Fruit fly (Drosophila melanogaster) whole organism, pupa: ENCODE data around the gene twit.

Experiments
- CG10348 ChIP-seq: fragments of 200-800 bp; sonication (Bioruptor generic); IDR thresholded peaks from 2 replicates; pipeline ENCODE4 v1.3.6; 2022; ENCODE audit warnings: missing biosample characterization, missing genetic modification characterization
- CG12605 ChIP-seq: fragments of 200-800 bp; sonication (Bioruptor generic); IDR thresholded peaks from 2 replicates; pipeline ENCODE4 v1.3.6; 2022; ENCODE audit warnings: missing biosample characterization, missing genetic modification characterization
- CG13204 ChIP-seq: fragments of 200-800 bp; sonication (Bioruptor generic); optimal IDR thresholded peaks from 2 replicates; lab custom pipeline; 2018; ENCODE audit warnings: missing biosample characterization, mild to moderate bottlenecking, missing genetic modification characterization, moderate library complexity
- CG14655 ChIP-seq: fragments of 200-800 bp; sonication (Bioruptor generic); optimal IDR thresholded peaks from 3 replicates; lab custom pipeline; 2017; ENCODE audit warnings: mild to moderate bottlenecking, missing biosample characterization, missing genetic modification reagents, missing genetic modification characterization
- CG15710 ChIP-seq: fragments of 200-800 bp; sonication (Bioruptor generic); optimal IDR thresholded peaks from 2 replicates; lab custom pipeline; 2018; ENCODE audit warnings: missing biosample characterization, mild to moderate bottlenecking, missing genetic modification characterization, moderate library complexity
- CG17806 ChIP-seq: fragments of 200-800 bp; sonication (Bioruptor generic); optimal IDR thresholded peaks from 2 replicates; lab custom pipeline; 2018; ENCODE audit warnings: missing biosample characterization, mild to moderate bottlenecking, missing genetic modification characterization, moderate library complexity
- CG32121 ChIP-seq: fragments of 200-800 bp; sonication (Bioruptor generic); IDR thresholded peaks from 2 replicates; pipeline ENCODE4 v1.3.6; 2022; ENCODE audit warnings: missing biosample characterization, missing genetic modification characterization
- CG34367 ChIP-seq: fragments of 200-800 bp; sonication (Bioruptor generic); optimal IDR thresholded peaks from 2 replicates; lab custom pipeline; 2018; ENCODE audit warnings: missing biosample characterization, mild to moderate bottlenecking, missing genetic modification characterization
- CG4496 ChIP-seq: fragments of 200-800 bp; sonication (Bioruptor generic); IDR thresholded peaks from 3 replicates; pipeline ENCODE4 v1.3.6; 2022; ENCODE audit warnings: missing biosample characterization, missing genetic modification characterization
- CG8159 ChIP-seq: fragments of 200-800 bp; sonication (Bioruptor generic); optimal IDR thresholded peaks from 3 replicates; lab custom pipeline; 2018; ENCODE audit warnings: missing biosample characterization, mild to moderate bottlenecking, missing genetic modification characterization, moderate library complexity
- CG8301 ChIP-seq: fragments of 200-800 bp; sonication (Bioruptor generic); optimal IDR thresholded peaks from 2 replicates; lab custom pipeline; 2018; ENCODE audit warnings: missing biosample characterization, mild to moderate bottlenecking, missing genetic modification characterization
- CG9948 ChIP-seq: fragments of 200-800 bp; sonication (Bioruptor generic); optimal IDR thresholded peaks from 2 replicates; lab custom pipeline; 2018; ENCODE audit warnings: missing biosample characterization, mild to moderate bottlenecking, missing genetic modification characterization, moderate library complexity
- D1 ChIP-seq: fragments of 200-800 bp; sonication (Bioruptor generic); optimal IDR thresholded peaks from 2 replicates; lab custom pipeline; 2018; ENCODE audit warnings: missing biosample characterization, mild to moderate bottlenecking, missing genetic modification characterization, moderate library complexity
- EcR ChIP-seq: fragments of 200-800 bp; sonication (Bioruptor generic); optimal IDR thresholded peaks from 3 replicates; lab custom pipeline; 2019; ENCODE audit warnings: missing biosample characterization, missing genetic modification characterization, mild to moderate bottlenecking, moderate library complexity, missing genetic modification reagents
- Ets98B ChIP-seq: fragments of 200-800 bp; sonication (Bioruptor generic); IDR thresholded peaks from 2 replicates; pipeline ENCODE4 v1.3.6; 2022; ENCODE audit warnings: missing biosample characterization, missing genetic modification characterization
- Pif1A ChIP-seq: fragments of 200-800 bp; sonication (Bioruptor generic); optimal IDR thresholded peaks from 3 replicates; lab custom pipeline; 2016; ENCODE audit warnings: missing biosample characterization, missing genetic modification characterization
- Pif1B ChIP-seq: fragments of 200-800 bp; sonication (Bioruptor generic); optimal IDR thresholded peaks from 3 replicates; lab custom pipeline; 2016; ENCODE audit warnings: missing biosample characterization, missing genetic modification characterization
- Snoo ChIP-seq: fragments of 200-800 bp; sonication (Bioruptor generic); optimal IDR thresholded peaks from 3 replicates; lab custom pipeline; 2017; ENCODE audit warnings: missing biosample characterization, mild to moderate bottlenecking, missing genetic modification characterization, inconsistent platforms
- fd96Ca ChIP-seq: fragments of 200-800 bp; sonication (Bioruptor generic); IDR thresholded peaks from 3 replicates; pipeline ENCODE4 v1.3.6; 2022; ENCODE audit warnings: missing biosample characterization, missing genetic modification characterization
- gl ChIP-seq: fragments of 200-800 bp; sonication (Bioruptor generic); optimal IDR thresholded peaks from 2 replicates; lab custom pipeline; 2018; ENCODE audit warnings: missing biosample characterization, mild to moderate bottlenecking, missing genetic modification characterization
- rn ChIP-seq: fragments of 200-800 bp; sonication (Bioruptor generic); IDR thresholded peaks from 2 replicates; pipeline ENCODE4 v1.3.6; 2022; ENCODE audit warnings: missing biosample characterization, missing genetic modification characterization

The twit gene

dm6 chr2L:20807617-20808509 lies 44.5 kb upstream of the twit start:
- peak; percentile 27 for TF ChIP-seq CG14655 (GFP tag; lab: Kevin White, UChicago)
- TF ChIP-seq Snoo (tag; lab: Kevin White, UChicago) = peak; percentile 3
- TF ChIP-seq CG12605 (GFP tag; lab: Robert Waterston, UW) = 0 out of 2 replicates have a peak, but pooled peaks have one; percentile 27
- TF ChIP-seq CG8159 = peak; percentile 63
- no peak for TF ChIP-seq CG13204 (GFP tag; lab: Kevin White, UChicago)
- TF ChIP-seq CG4496 (GFP tag; lab: Robert Waterston, UW) = 0 out of 3 replicates have a peak, but pooled peaks have one; percentile 8
- peak; percentile 30 for TF ChIP-seq CG9948 (tag; lab: Kevin White, UChicago)
- peak; percentile 10; the same call in 1 of the 2 replicates for TF ChIP-seq Ets98B (GFP tag; lab: Robert Waterston, UW)
- TF ChIP-seq CG17806 (tag; lab: Kevin White, UChicago) = peak; percentile 14
- TF ChIP-seq CG15710 = peak; percentile 25
- TF ChIP-seq CG32121 = peak; percentile 42
- no peak for TF ChIP-seq CG34367 (tag; lab: Kevin White, UChicago)
- no peak for TF ChIP-seq fd96Ca (GFP tag; lab: Robert Waterston, UW)

- TF ChIP-seq CG9948 (tag; lab: Kevin White, UChicago) (no peak), Pif1A (GFP tag; lab: Kevin White, UChicago) (no peak), CG10348 (GFP tag; lab: Robert Waterston, UW) (no peak), Snoo (tag; lab: Kevin White, UChicago) (no peak), CG4496 (GFP tag; lab: Robert Waterston, UW) (no peak), CG17806 (tag; lab: Kevin White, UChicago) (no peak), CG32121 (no peak), CG8301 (tag; lab: Kevin White, UChicago) (no peak), CG15710 (no peak), EcR (no peak), gl (tag; lab: Kevin White, UChicago) (no peak), CG14655 (GFP tag; lab: Kevin White, UChicago) (no peak)
Measured at dm6 chr2L:20808510-20809195, 43.7 kb upstream of the twit start.

DNA sequence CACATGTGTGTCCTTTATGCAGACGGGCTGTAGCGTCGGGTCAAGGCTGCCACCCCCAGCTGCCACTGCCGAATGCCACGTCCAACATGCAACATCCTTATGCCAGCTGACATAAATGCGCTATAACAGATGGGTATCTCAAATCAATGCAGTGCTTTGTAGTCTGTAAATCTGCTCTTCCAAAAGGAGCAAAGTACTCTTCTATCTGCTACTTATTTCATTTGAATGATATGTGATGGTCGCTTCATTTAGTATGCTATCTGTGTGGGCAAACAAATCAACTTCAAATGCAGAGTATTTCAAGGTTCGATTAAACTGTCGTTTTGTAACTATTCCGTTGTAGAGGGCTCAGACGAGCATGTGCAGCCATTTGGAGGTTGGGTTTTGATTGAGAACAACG lies 43.1 kb upstream of the twit start:
- no peak for TF ChIP-seq CG9948 (tag; lab: Kevin White, UChicago)
- TF ChIP-seq CG32121 = peak; percentile 59
- TF ChIP-seq EcR = no peak
- TF ChIP-seq CG15710 = no peak
- TF ChIP-seq Pif1B (GFP tag; lab: Kevin White, UChicago) = no peak
- TF ChIP-seq D1 (tag; lab: Kevin White, UChicago) = no peak
- peak; percentile 29 for TF ChIP-seq CG17806 (tag; lab: Kevin White, UChicago)
- no peak for TF ChIP-seq gl (tag; lab: Kevin White, UChicago)
- no peak for TF ChIP-seq CG10348 (GFP tag; lab: Robert Waterston, UW)
- no peak for TF ChIP-seq rn (GFP tag; lab: Robert Waterston, UW)
- peak; percentile 69 for TF ChIP-seq Ets98B (GFP tag; lab: Robert Waterston, UW)
- TF ChIP-seq CG13204 (GFP tag; lab: Kevin White, UChicago) = no peak
- peak; percentile 24 for TF ChIP-seq CG14655 (GFP tag; lab: Kevin White, UChicago)
- no peak for TF ChIP-seq CG34367 (tag; lab: Kevin White, UChicago)
- TF ChIP-seq CG8301 (tag; lab: Kevin White, UChicago) = no peak
- TF ChIP-seq Snoo (tag; lab: Kevin White, UChicago) = no peak
- TF ChIP-seq CG4496 (GFP tag; lab: Robert Waterston, UW) = peak; percentile 64; the same call in 1 of the 3 replicates
- no peak for TF ChIP-seq CG12605 (GFP tag; lab: Robert Waterston, UW)
- TF ChIP-seq fd96Ca (GFP tag; lab: Robert Waterston, UW) = peak; percentile 60
- TF ChIP-seq Pif1A (GFP tag; lab: Kevin White, UChicago) = peak; percentile 2
- peak; percentile 37 for TF ChIP-seq CG8159
- TF ChIP-seq, all 21 proteins: peak for 8

DNA sequence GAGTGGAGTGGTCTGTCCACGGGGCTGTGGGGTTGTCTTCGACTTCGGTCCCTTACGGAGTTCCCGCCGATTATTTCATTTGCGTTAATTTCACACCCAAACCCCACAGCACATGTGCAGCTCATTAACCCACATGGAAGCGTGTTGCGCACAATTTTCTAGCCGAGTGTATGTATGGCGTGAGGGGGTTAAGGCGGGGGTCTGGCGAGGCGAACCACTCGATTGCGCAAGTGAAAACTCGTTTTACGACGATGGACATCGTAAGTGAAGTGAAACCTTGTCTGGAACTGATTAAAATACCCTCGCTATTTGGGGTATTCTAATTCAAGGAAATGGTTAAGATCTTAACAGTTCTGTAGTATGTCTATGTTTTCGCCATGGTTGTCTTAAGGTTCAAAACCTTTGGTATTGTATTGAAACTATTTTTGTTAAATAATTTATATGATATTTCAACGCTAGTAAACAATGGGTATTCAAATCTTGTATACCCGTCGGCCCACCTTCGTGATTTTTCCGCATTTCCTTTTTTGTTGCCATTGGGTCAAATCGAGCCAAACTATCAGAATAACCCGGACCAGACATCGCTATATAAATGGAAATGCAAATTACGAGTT lies 41.2 kb upstream of the twit start:
- TF ChIP-seq CG4496 (GFP tag; lab: Robert Waterston, UW) (peak; percentile 86), CG15710 (peak; percentile 63), fd96Ca (GFP tag; lab: Robert Waterston, UW) (peak; percentile 71), CG34367 (tag; lab: Kevin White, UChicago) (peak; percentile 53), Snoo (tag; lab: Kevin White, UChicago) (no peak), Pif1B (GFP tag; lab: Kevin White, UChicago) (peak; percentile 54), rn (GFP tag; lab: Robert Waterston, UW) (peak; percentile 59; the same call in 1 of the 2 replicates), CG10348 (GFP tag; lab: Robert Waterston, UW) (peak; percentile 30; the same call in 1 of the 2 replicates), CG9948 (tag; lab: Kevin White, UChicago) (peak; percentile 65), CG17806 (tag; lab: Kevin White, UChicago) (peak; percentile 74), CG32121 (peak; percentile 85), Pif1A (GFP tag; lab: Kevin White, UChicago) (peak; percentile 81), CG14655 (GFP tag; lab: Kevin White, UChicago) (peak; percentile 86), D1 (tag; lab: Kevin White, UChicago) (no peak), Ets98B (GFP tag; lab: Robert Waterston, UW) (peak; percentile 90), CG13204 (GFP tag; lab: Kevin White, UChicago) (no peak), EcR (peak; percentile 37), CG8159 (peak; percentile 65), gl (tag; lab: Kevin White, UChicago) (no peak), CG8301 (tag; lab: Kevin White, UChicago) (peak; percentile 85)
- TF ChIP-seq, all 21 proteins: peak for 16
